Fruit fly (Drosophila melanogaster) whole organism, embryonic: Measurements from ENCODE around the gene CG31826.

Experiments used
- Ada2b ChIP-seq: fragments of 200-800 bp; sonication (Bioruptor generic); IDR thresholded peaks from 2 replicates; pipeline ENCODE4 v1.3.6; 2022; ENCODE audit warnings: missing biosample characterization, missing genetic modification characterization
- BEAF-32 ChIP-seq: fragments of 200-800 bp; sonication (Bioruptor generic); optimal IDR thresholded peaks from 3 replicates; lab custom pipeline; 2017; ENCODE audit warnings: missing biosample characterization, missing genetic modification characterization, mild to moderate bottlenecking, moderate library complexity, missing genetic modification reagents
- Bteb2 ChIP-seq: fragments of 200-800 bp; sonication (Bioruptor generic); optimal IDR thresholded peaks from 2 replicates; lab custom pipeline; 2016; ENCODE audit warnings: missing biosample characterization, missing genetic modification characterization
- CG10366 ChIP-seq: fragments of 200-800 bp; sonication (Bioruptor generic); IDR thresholded peaks from 2 replicates; pipeline ENCODE4 v1.3.6; 2022; ENCODE audit warnings: missing biosample characterization, missing genetic modification characterization
- CG10959 ChIP-seq: fragments of 200-800 bp; sonication (Bioruptor generic); IDR thresholded peaks from 2 replicates; pipeline ENCODE4 v1.3.6; 2022; ENCODE audit warnings: missing biosample characterization, missing genetic modification characterization
- CG11093 ChIP-seq: fragments of 200-800 bp; sonication (Bioruptor generic); IDR thresholded peaks from 3 replicates; pipeline ENCODE4 v1.3.6; 2022; ENCODE audit warnings: missing biosample characterization, missing genetic modification characterization
- CG11723 ChIP-seq: fragments of 200-800 bp; sonication (Bioruptor generic); optimal IDR thresholded peaks from 2 replicates; lab custom pipeline; 2017; ENCODE audit warnings: missing biosample characterization, mild to moderate bottlenecking, missing genetic modification characterization
- CG12071 ChIP-seq: fragments of 200-800 bp; sonication (Bioruptor generic); optimal IDR thresholded peaks from 3 replicates; lab custom pipeline; 2018; ENCODE audit warnings: missing biosample characterization, mild to moderate bottlenecking, missing genetic modification characterization
- CG12104 ChIP-seq: fragments of 200-800 bp; sonication (Bioruptor generic); optimal IDR thresholded peaks from 3 replicates; lab custom pipeline; 2016; ENCODE audit warnings: missing biosample characterization, missing genetic modification characterization
- CG12155 ChIP-seq: fragments of 200-800 bp; sonication (Bioruptor generic); optimal IDR thresholded peaks from 3 replicates; lab custom pipeline; 2016; ENCODE audit warnings: missing biosample characterization, missing genetic modification characterization
- CG1233 ChIP-seq: fragments of 200-800 bp; sonication (Bioruptor generic); optimal IDR thresholded peaks from 4 replicates; lab custom pipeline; 2018; ENCODE audit warnings: missing biosample characterization, mild to moderate bottlenecking, missing genetic modification characterization
- CG12942 ChIP-seq: fragments of 200-800 bp; sonication (Bioruptor generic); optimal IDR thresholded peaks from 3 replicates; lab custom pipeline; 2016; ENCODE audit warnings: missing biosample characterization, missing genetic modification characterization
- CG15073 ChIP-seq: fragments of 200-800 bp; sonication (Bioruptor generic); optimal IDR thresholded peaks from 2 replicates; lab custom pipeline; 2016; ENCODE audit warnings: missing biosample characterization, missing genetic modification characterization
- CG16863 ChIP-seq: fragments of 200-800 bp; sonication (Bioruptor generic); optimal IDR thresholded peaks from 3 replicates; lab custom pipeline; 2016; ENCODE audit warnings: missing biosample characterization, missing genetic modification characterization
- CG18262 ChIP-seq: fragments of 200-800 bp; optimal IDR thresholded peaks from 3 replicates; lab custom pipeline; 2019; ENCODE audit warnings: missing biosample characterization, mild to moderate bottlenecking, missing genetic modification characterization, moderate library complexity
- CG18764 ChIP-seq: fragments of 200-800 bp; sonication (Bioruptor generic); optimal IDR thresholded peaks from 3 replicates; lab custom pipeline; 2016; ENCODE audit warnings: missing biosample characterization, missing genetic modification characterization
- CG32532 ChIP-seq: fragments of 200-800 bp; sonication (Bioruptor generic); IDR thresholded peaks from 2 replicates; pipeline ENCODE4 v1.3.6; 2022; ENCODE audit warnings: missing biosample characterization, missing genetic modification characterization
- CG33557 ChIP-seq: fragments of 200-800 bp; sonication (Bioruptor generic); optimal IDR thresholded peaks from 2 replicates; lab custom pipeline; 2019; ENCODE audit warnings: missing biosample characterization, mild to moderate bottlenecking, missing genetic modification characterization, moderate library complexity
- CG34422 ChIP-seq: fragments of 200-800 bp; sonication (Bioruptor generic); IDR thresholded peaks from 3 replicates; pipeline ENCODE4 v1.3.6; 2022; ENCODE audit warnings: missing biosample characterization, missing genetic modification characterization
- CG6689 ChIP-seq: fragments of 200-800 bp; sonication (Bioruptor generic); IDR thresholded peaks from 2 replicates; pipeline ENCODE4 v1.3.6; 2022; ENCODE audit warnings: missing biosample characterization, missing genetic modification characterization
- CG6791 ChIP-seq: fragments of 200-800 bp; sonication (Bioruptor generic); IDR thresholded peaks from 3 replicates; pipeline ENCODE4 v1.3.6; 2022; ENCODE audit warnings: missing biosample characterization, missing genetic modification characterization; ENCODE audit not compliant: partially characterized antibody
- CG7372 ChIP-seq: fragments of 200-800 bp; sonication (Bioruptor generic); IDR thresholded peaks from 2 replicates; pipeline ENCODE4 v1.3.6; 2022; ENCODE audit warnings: missing biosample characterization, missing genetic modification characterization
- CG8944 ChIP-seq: fragments of 200-800 bp; sonication (Bioruptor generic); optimal IDR thresholded peaks from 3 replicates; lab custom pipeline; 2016; ENCODE audit warnings: missing biosample characterization, missing genetic modification characterization
- CHES-1-like ChIP-seq: fragments of 200-800 bp; sonication (Bioruptor generic); optimal IDR thresholded peaks from 2 replicates; lab custom pipeline; 2016; ENCODE audit warnings: missing biosample characterization, missing genetic modification characterization
- CoRest ChIP-seq: fragments of 200-800 bp; sonication (Bioruptor generic); optimal IDR thresholded peaks from 3 replicates; lab custom pipeline; 2018; ENCODE audit warnings: missing biosample characterization, mild to moderate bottlenecking, missing genetic modification characterization, moderate library complexity
- Dp ChIP-seq: fragments of 200-800 bp; sonication (Bioruptor generic); optimal IDR thresholded peaks from 2 replicates; lab custom pipeline; 2018; ENCODE audit warnings: missing biosample characterization, mild to moderate bottlenecking, missing genetic modification characterization, moderate library complexity
- H2.0 ChIP-seq: fragments of 200-800 bp; sonication (Bioruptor generic); IDR thresholded peaks from 2 replicates; pipeline ENCODE4 v1.3.6; 2022; ENCODE audit warnings: missing biosample characterization, missing genetic modification characterization
- Hey ChIP-seq: fragments of 200-800 bp; sonication (Bioruptor generic); optimal IDR thresholded peaks from 3 replicates; lab custom pipeline; 2018; ENCODE audit warnings: missing biosample characterization, mild to moderate bottlenecking, missing genetic modification characterization
- HmgZ ChIP-seq: fragments of 200-800 bp; sonication (Bioruptor generic); optimal IDR thresholded peaks from 2 replicates; lab custom pipeline; 2018; ENCODE audit warnings: missing biosample characterization, mild to moderate bottlenecking, missing genetic modification characterization
- Lim3 ChIP-seq: fragments of 200-800 bp; sonication (Bioruptor generic); IDR thresholded peaks from 2 replicates; pipeline ENCODE4 v1.3.6; 2022; ENCODE audit warnings: missing biosample characterization, missing genetic modification characterization
- MBD-R2 ChIP-seq: fragments of 200-800 bp; sonication (Bioruptor generic); IDR thresholded peaks from 2 replicates; pipeline ENCODE4 v1.3.6; 2022; ENCODE audit warnings: missing biosample characterization, missing genetic modification characterization
- MESR4 ChIP-seq: fragments of 200-800 bp; sonication (Bioruptor generic); optimal IDR thresholded peaks from 2 replicates; lab custom pipeline; 2018; ENCODE audit warnings: missing biosample characterization, mild to moderate bottlenecking, missing genetic modification characterization, moderate library complexity
- Mad ChIP-seq: fragments of 200-800 bp; sonication (Bioruptor generic); optimal IDR thresholded peaks from 2 replicates; lab custom pipeline; 2016; ENCODE audit warnings: missing biosample characterization, missing genetic modification characterization
- PHDP ChIP-seq: fragments of 200-800 bp; sonication (Bioruptor generic); optimal IDR thresholded peaks from 3 replicates; lab custom pipeline; 2018; ENCODE audit warnings: missing biosample characterization, mild to moderate bottlenecking, missing genetic modification characterization, moderate library complexity
- ap ChIP-seq: fragments of 200-800 bp; sonication (Bioruptor generic); IDR thresholded peaks from 2 replicates; pipeline ENCODE4 v1.3.6; 2022; ENCODE audit warnings: missing biosample characterization, missing genetic modification characterization
- ato ChIP-seq: fragments of 200-800 bp; sonication (Bioruptor generic); IDR thresholded peaks from 2 replicates; pipeline ENCODE4 v1.3.6; 2022; ENCODE audit warnings: missing biosample characterization, missing genetic modification characterization; ENCODE audit not compliant: partially characterized antibody
- cas ChIP-seq: fragments of 200-800 bp; sonication (Bioruptor generic); IDR thresholded peaks from 2 replicates; pipeline ENCODE4 v1.3.6; 2022; ENCODE audit warnings: missing biosample characterization, missing genetic modification characterization
- chn ChIP-seq: fragments of 200-800 bp; sonication (Bioruptor generic); optimal IDR thresholded peaks from 2 replicates; lab custom pipeline; 2016; ENCODE audit warnings: missing biosample characterization, missing genetic modification characterization
- da ChIP-seq: fragments of 200-800 bp; sonication (Bioruptor generic); optimal IDR thresholded peaks from 2 replicates; lab custom pipeline; 2016; ENCODE audit warnings: missing biosample characterization, missing genetic modification characterization
- eve ChIP-seq, 2 experiments: fragments of >200 bp; optimal IDR thresholded peaks; 2 replicates each; lab custom pipeline; 2017; ENCODE audit warnings: missing biosample characterization in 2 of 2, missing genetic modification characterization in 2 of 2
- gcm ChIP-seq: fragments of 200-800 bp; sonication (Bioruptor generic); optimal IDR thresholded peaks from 2 replicates; lab custom pipeline; 2019; ENCODE audit warnings: missing biosample characterization, mild to moderate bottlenecking, missing genetic modification characterization, moderate library complexity
- her ChIP-seq: fragments of 200-800 bp; sonication (Bioruptor generic); optimal IDR thresholded peaks from 2 replicates; lab custom pipeline; 2016; ENCODE audit warnings: missing biosample characterization, missing genetic modification characterization
- p53 ChIP-seq: fragments of 200-800 bp; sonication (Bioruptor generic); optimal IDR thresholded peaks from 2 replicates; lab custom pipeline; 2016; ENCODE audit warnings: missing biosample characterization, missing genetic modification characterization
- pum ChIP-seq: fragments of 200-800 bp; sonication (Bioruptor generic); optimal IDR thresholded peaks from 2 replicates; lab custom pipeline; 2016; ENCODE audit warnings: missing biosample characterization, missing genetic modification characterization
- row ChIP-seq: fragments of 200-800 bp; sonication (Bioruptor generic); IDR thresholded peaks from 3 replicates; pipeline ENCODE4 v1.3.6; 2022; ENCODE audit warnings: missing biosample characterization, missing genetic modification characterization
- schlank ChIP-seq: fragments of 200-800 bp; sonication (Bioruptor generic); optimal IDR thresholded peaks from 2 replicates; lab custom pipeline; 2018; ENCODE audit warnings: missing biosample characterization, mild to moderate bottlenecking, missing genetic modification characterization
- so ChIP-seq: fragments of 200-800 bp; sonication (Bioruptor generic); IDR thresholded peaks from 3 replicates; pipeline ENCODE4 v1.3.6; 2022; ENCODE audit warnings: missing biosample characterization, missing genetic modification characterization
- trem ChIP-seq: fragments of 200-800 bp; optimal IDR thresholded peaks from 3 replicates; lab custom pipeline; 2019; ENCODE audit warnings: missing biosample characterization, mild to moderate bottlenecking, missing genetic modification characterization, moderate library complexity
- tup ChIP-seq: fragments of 200-800 bp; sonication (Bioruptor generic); optimal IDR thresholded peaks from 2 replicates; lab custom pipeline; 2016; ENCODE audit warnings: missing biosample characterization, mild to moderate bottlenecking, missing genetic modification characterization, moderate library complexity
- wor ChIP-seq: fragments of 200-800 bp; sonication (Bioruptor generic); IDR thresholded peaks from 2 replicates; pipeline ENCODE4 v1.3.6; 2022; ENCODE audit warnings: missing biosample characterization, missing genetic modification characterization

The CG31826 gene

dm6 chr2L:15750523-15751258, 22.2 kb downstream of the CG31826 start, which contains the start of gene ND-B17 (continued):
- TF ChIP-seq Ada2b (GFP tag; lab: Robert Waterston, UW), result peak; percentile 27; the same call in 1 of the 2 replicates
- TF ChIP-seq gcm (GFP tag; lab: Kevin White, UChicago), result no peak
- TF ChIP-seq HmgZ, result peak; percentile 73
- peak; percentile 57 for TF ChIP-seq CG10366 (GFP tag; lab: Robert Waterston, UW)
- 0 out of 3 replicates have a peak, but pooled peaks have one; percentile 7 for TF ChIP-seq so
- peak; percentile 96 for TF ChIP-seq MBD-R2 (GFP tag; lab: Robert Waterston, UW)
- TF ChIP-seq ap (GFP tag; lab: Robert Waterston, UW), result 0 out of 2 replicates have a peak, but pooled peaks have one; percentile 25
- TF ChIP-seq CG7372, result peak; percentile 53; the same call in 1 of the 2 replicates
- TF ChIP-seq CG1233 (GFP tag; lab: Kevin White, UChicago), result no peak
- 0 out of 2 replicates have a peak, but pooled peaks have one; percentile 7 for TF ChIP-seq ato (GFP tag; lab: Robert Waterston, UW)
- peak; percentile 40; the same call in 2 of the 3 replicates for TF ChIP-seq CG6791 (GFP tag; lab: Robert Waterston, UW)
- no peak for TF ChIP-seq CG12071 (GFP tag; lab: Kevin White, UChicago)
- no peak for TF ChIP-seq CG12104 (GFP tag; lab: Kevin White, UChicago)
- peak; percentile 18 for TF ChIP-seq Dp (GFP tag; lab: Kevin White, UChicago)
- peak; percentile 57 for TF ChIP-seq CG16863 (GFP tag; lab: Kevin White, UChicago)
- TF ChIP-seq MESR4 (GFP tag; lab: Kevin White, UChicago), result peak; percentile 86
- peak; percentile 3 for TF ChIP-seq CG33557 (GFP tag; lab: Kevin White, UChicago)
- peak; percentile 50 for TF ChIP-seq CG8944 (GFP tag; lab: Kevin White, UChicago)
- TF ChIP-seq her (GFP tag; lab: Kevin White, UChicago), result peak; percentile 24
- peak; percentile 93 for TF ChIP-seq CG15073 (GFP tag; lab: Kevin White, UChicago)
- TF ChIP-seq CG12155 (GFP tag; lab: Kevin White, UChicago), result peak; percentile 21
- TF ChIP-seq PHDP (tag; lab: Kevin White, UChicago), result no peak
- TF ChIP-seq row (GFP tag; lab: Robert Waterston, UW), result peak; percentile 94
- no peak for TF ChIP-seq CG6689
- peak; percentile 62 for TF ChIP-seq chn
- peak; percentile 55 for TF ChIP-seq CG12942 (GFP tag; lab: Kevin White, UChicago)
- peak; percentile 41 for TF ChIP-seq da (GFP tag; lab: Kevin White, UChicago)
- TF ChIP-seq Mad (GFP tag; lab: Kevin White, UChicago), result peak; percentile 62
- TF ChIP-seq pum (GFP tag; lab: Kevin White, UChicago), result peak; percentile 70
- TF ChIP-seq tup (GFP tag; lab: Kevin White, UChicago), result no peak
- peak; percentile 66 for TF ChIP-seq CHES-1-like (GFP tag; lab: Kevin White, UChicago)
- no peak for TF ChIP-seq CG18262
- TF ChIP-seq trem (tag; lab: Kevin White, UChicago), result peak; percentile 32
- TF ChIP-seq schlank, result no peak
- peak; percentile 52 for TF ChIP-seq CoRest
- peak; percentile 68 for TF ChIP-seq CG32532
- TF ChIP-seq H2.0 (GFP tag; lab: Robert Waterston, UW), result peak; percentile 65
- TF ChIP-seq eve (GFP tag; optimal IDR thresholded peaks at IDR 0.05; lab: Kevin White, UChicago), result no peak
- TF ChIP-seq CG11723, result no peak
- no peak for TF ChIP-seq wor
- TF ChIP-seq BEAF-32, result peak; percentile 24
- TF ChIP-seq p53 (GFP tag; lab: Kevin White, UChicago), result peak; percentile 19
- TF ChIP-seq CG11093, result no peak
- no peak for TF ChIP-seq CG18764 (GFP tag; lab: Kevin White, UChicago)
- peak; percentile 70; the same call in 2 of the 3 replicates for TF ChIP-seq CG34422 (GFP tag; lab: Robert Waterston, UW)
- no peak for TF ChIP-seq Lim3 (GFP tag; lab: Robert Waterston, UW)
- TF ChIP-seq Bteb2 (GFP tag; lab: Kevin White, UChicago), result peak; percentile 0
- 0 out of 2 replicates have a peak, but pooled peaks have one; percentile 27 for TF ChIP-seq CG10959 (GFP tag; lab: Robert Waterston, UW)
- 0 out of 2 replicates have a peak, but pooled peaks have one; percentile 41 for TF ChIP-seq cas (GFP tag; lab: Robert Waterston, UW)
- no peak for TF ChIP-seq Hey (tag; lab: Kevin White, UChicago)
